Fruit fly (Drosophila melanogaster) whole organism, embryonic: ENCODE data around the gene ver.

Experiments used
- CG3065 ChIP-seq: fragments of 200-800 bp; sonication (Bioruptor generic); optimal IDR thresholded peaks from 2 replicates; lab custom pipeline; 2016; ENCODE audit warnings: missing biosample characterization, missing genetic modification characterization
- CG4282 ChIP-seq: fragments of 200-800 bp; sonication (Bioruptor generic); optimal IDR thresholded peaks from 2 replicates; lab custom pipeline; 2016; ENCODE audit warnings: missing biosample characterization, missing genetic modification characterization
- CG7963 ChIP-seq: fragments of 200-800 bp; sonication (Bioruptor generic); IDR thresholded peaks from 3 replicates; pipeline ENCODE4 v1.3.6; 2022; ENCODE audit warnings: missing biosample characterization, missing genetic modification characterization; ENCODE audit not compliant: partially characterized antibody
- MTF-1 ChIP-seq: fragments of 200-800 bp; sonication (Bioruptor generic); optimal IDR thresholded peaks from 2 replicates; lab custom pipeline; 2018; ENCODE audit warnings: missing biosample characterization, mild to moderate bottlenecking, missing genetic modification characterization, borderline replicate concordance
- ara ChIP-seq: fragments of 200-800 bp; sonication (Bioruptor generic); IDR thresholded peaks from 2 replicates; pipeline ENCODE4 v1.3.6; 2022; ENCODE audit warnings: missing biosample characterization, missing genetic modification characterization
- bab2 ChIP-seq: fragments of 200-800 bp; sonication (Bioruptor generic); optimal IDR thresholded peaks from 2 replicates; lab custom pipeline; 2016; ENCODE audit warnings: missing biosample characterization, missing genetic modification characterization
- dysf ChIP-seq: fragments of 200-800 bp; sonication (Bioruptor generic); IDR thresholded peaks from 3 replicates; pipeline ENCODE4 v1.3.6; 2022; ENCODE audit warnings: missing biosample characterization, missing genetic modification characterization
- ken ChIP-seq: fragments of 200-800 bp; sonication (Bioruptor generic); IDR thresholded peaks from 3 replicates; pipeline ENCODE4 v1.3.6; 2022; ENCODE audit warnings: missing biosample characterization, missing genetic modification characterization
- ttk ChIP-seq: fragments of 200-800 bp; sonication (Bioruptor generic); IDR thresholded peaks from 2 replicates; pipeline ENCODE4 v2.1.2; 2022; ENCODE audit warnings: missing biosample characterization, missing genetic modification characterization

- no peak for TF ChIP-seq ara (GFP tag; lab: Robert Waterston, UW)
- TF ChIP-seq ttk (GFP tag; lab: Robert Waterston, UW): no peak
- TF ChIP-seq CG4282 (GFP tag; lab: Kevin White, UChicago): no peak
- no peak for TF ChIP-seq MTF-1 (GFP tag; lab: Kevin White, UChicago)
- TF ChIP-seq dysf (GFP tag; lab: Robert Waterston, UW): no peak
- no peak for TF ChIP-seq CG7963 (GFP tag; lab: Robert Waterston, UW)
- TF ChIP-seq bab2 (GFP tag; lab: Kevin White, UChicago): no peak
- no peak for TF ChIP-seq ken (GFP tag; lab: Robert Waterston, UW)
- no peak for TF ChIP-seq CG3065 (GFP tag; lab: Kevin White, UChicago)
Observed at dm6 chr3L:12506963-12507552, 16.7 kb upstream of the ver start.
